Worm (Caenorhabditis elegans): ENCODE data around the gene F08D12.2.

Gene F08D12.2

DNA sequence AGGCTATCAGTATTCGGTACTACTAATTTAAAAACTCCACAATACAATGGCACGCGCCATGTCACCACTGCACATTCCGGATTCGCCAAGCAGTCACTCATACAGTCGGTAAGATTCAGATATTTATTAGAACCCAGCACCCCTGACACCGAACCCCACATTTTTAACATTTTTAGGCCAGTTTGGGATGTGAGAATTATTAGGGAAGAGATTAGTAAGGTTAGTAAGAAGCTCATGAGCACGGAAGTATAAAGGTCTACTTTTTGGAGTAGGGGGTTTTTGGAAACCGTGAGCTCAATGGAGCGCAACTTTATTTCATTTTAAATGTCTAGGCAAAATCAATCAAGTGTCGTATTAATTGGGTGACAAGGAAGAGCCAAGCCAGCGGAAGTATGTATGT, 23.5 kb upstream of the F08D12.2 start, which contains the start of gene F29A7.8:
F29A7.8 (minus strand) TSS at position 101 of the 400 bp plus-strand sequence.
- TF ChIP-seq hnd-1 (tag; optimal IDR thresholded peaks at IDR 0.05) (no peak), ets-7 (tag; optimal IDR thresholded peaks at IDR 0.05) (no peak), F13C5.2 (tag; optimal IDR thresholded peaks at IDR 0.05) (no peak), tbx-11 (GFP tag; IDR thresholded peaks at IDR 0.05) (no peak), hmg-4 (GFP tag; optimal IDR thresholded peaks at IDR 0.05) (no peak), ceh-13 (GFP tag; optimal IDR thresholded peaks at IDR 0.05) (no peak), tbx-37 (GFP tag; conservative IDR thresholded peaks at IDR 0.05) (no peak), aly-1 (tag; optimal IDR thresholded peaks at IDR 0.05) (no peak), sea-1 (GFP tag; conservative IDR thresholded peaks at IDR 0.05) (no peak), hmbx-1 (tag; optimal IDR thresholded peaks at IDR 0.05) (no peak), ama-1 (optimal IDR thresholded peaks at IDR 0.05) (no peak), scrt-1 (GFP tag; IDR thresholded peaks at IDR 0.05) (no peak), tra-4 (tag; optimal IDR thresholded peaks at IDR 0.05) (no peak), B0310.2 (tag; optimal IDR thresholded peaks at IDR 0.05) (no peak), pes-1 (GFP tag; IDR thresholded peaks at IDR 0.05) (no peak), flt-1 (GFP tag; IDR thresholded peaks at IDR 0.05) (no peak), ceh-36 (tag; optimal IDR thresholded peaks at IDR 0.05) (no peak)

DNA sequence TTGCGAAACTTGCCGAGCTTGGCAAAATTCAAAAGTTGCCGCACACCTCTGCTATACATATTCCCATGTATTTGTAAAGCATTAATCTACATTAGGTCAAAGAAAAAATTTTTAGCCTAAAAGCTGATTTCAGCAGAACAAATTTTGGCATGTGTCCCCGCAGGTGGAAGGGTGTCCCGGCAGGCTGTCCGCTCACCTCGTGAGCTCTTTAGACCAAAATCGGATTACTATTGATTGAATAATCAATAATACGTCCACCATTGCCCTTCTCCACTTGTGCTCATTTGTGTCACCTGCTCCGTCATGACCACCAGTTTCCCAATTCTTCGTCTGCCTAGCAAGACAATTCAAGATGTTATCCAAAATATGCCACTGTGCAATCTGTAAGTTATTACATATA, 23.0 kb upstream of the F08D12.2 start, which contains the start of gene fbxb-107:
fbxb-107 (plus strand) TSS at position 297 of the 400 bp plus-strand sequence.
- TF ChIP-seq sea-1 (GFP tag; conservative IDR thresholded peaks at IDR 0.05): no peak; the same call in 1 of the 2 replicates
- no peak for TF ChIP-seq F13C5.2 (tag; optimal IDR thresholded peaks at IDR 0.05)
- no peak for TF ChIP-seq hmg-4 (GFP tag; optimal IDR thresholded peaks at IDR 0.05)
- TF ChIP-seq scrt-1 (GFP tag; IDR thresholded peaks at IDR 0.05): no peak
- no peak for TF ChIP-seq aly-1 (tag; optimal IDR thresholded peaks at IDR 0.05)
- TF ChIP-seq ets-7 (tag; optimal IDR thresholded peaks at IDR 0.05): no peak
- no peak for TF ChIP-seq ama-1 (optimal IDR thresholded peaks at IDR 0.05)
- no peak for TF ChIP-seq ceh-36 (tag; optimal IDR thresholded peaks at IDR 0.05)
- TF ChIP-seq tbx-37 (GFP tag; conservative IDR thresholded peaks at IDR 0.05): no peak
- no peak for TF ChIP-seq ceh-13 (GFP tag; optimal IDR thresholded peaks at IDR 0.05)
- TF ChIP-seq B0310.2 (tag; optimal IDR thresholded peaks at IDR 0.05): no peak

DNA sequence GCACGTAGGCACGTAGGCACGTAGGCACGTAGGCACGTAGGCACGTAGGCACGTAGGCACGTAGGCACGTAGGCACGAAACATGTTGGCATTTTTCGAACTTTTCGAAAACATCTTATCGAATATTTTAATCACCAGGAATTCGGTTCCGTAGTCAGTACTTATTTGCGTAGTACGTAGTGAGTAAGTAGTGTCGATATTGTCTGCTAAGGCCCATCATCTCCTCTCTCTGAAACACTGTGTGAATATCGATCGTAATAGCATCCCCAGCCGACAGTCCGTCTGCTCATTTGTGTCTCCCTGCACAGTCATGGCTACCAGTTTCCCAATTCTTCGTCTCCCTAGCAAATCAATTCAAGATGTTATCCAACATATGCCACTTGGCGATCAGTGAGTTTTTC, 19.3 kb upstream of the F08D12.2 start, which contains the start of gene fbxb-106:
fbxb-106 (plus strand) TSS at position 301 of the 400 bp plus-strand sequence.
- no peak for TF ChIP-seq pes-1 (GFP tag; IDR thresholded peaks at IDR 0.05)
- no peak for TF ChIP-seq scrt-1 (GFP tag; IDR thresholded peaks at IDR 0.05)
- TF ChIP-seq aly-1 (tag; optimal IDR thresholded peaks at IDR 0.05): no peak
- no peak for TF ChIP-seq B0310.2 (tag; optimal IDR thresholded peaks at IDR 0.05)
- TF ChIP-seq ceh-36 (tag; optimal IDR thresholded peaks at IDR 0.05): no peak
- TF ChIP-seq tra-4 (tag; optimal IDR thresholded peaks at IDR 0.05): no peak
- TF ChIP-seq F13C5.2 (tag; optimal IDR thresholded peaks at IDR 0.05): no peak
- no peak for TF ChIP-seq hmbx-1 (tag; optimal IDR thresholded peaks at IDR 0.05)
- no peak for TF ChIP-seq hnd-1 (tag; optimal IDR thresholded peaks at IDR 0.05)
- TF ChIP-seq ets-7 (tag; optimal IDR thresholded peaks at IDR 0.05): no peak
- TF ChIP-seq flt-1 (GFP tag; IDR thresholded peaks at IDR 0.05): no peak
- no peak for TF ChIP-seq tbx-11 (GFP tag; IDR thresholded peaks at IDR 0.05)
- TF ChIP-seq ama-1 (optimal IDR thresholded peaks at IDR 0.05): no peak
- TF ChIP-seq ceh-13 (GFP tag; optimal IDR thresholded peaks at IDR 0.05): no peak
- no peak for TF ChIP-seq tbx-37 (GFP tag; conservative IDR thresholded peaks at IDR 0.05)
- no peak for TF ChIP-seq hmg-4 (GFP tag; optimal IDR thresholded peaks at IDR 0.05)
- TF ChIP-seq sea-1 (GFP tag; conservative IDR thresholded peaks at IDR 0.05): no peak

DNA sequence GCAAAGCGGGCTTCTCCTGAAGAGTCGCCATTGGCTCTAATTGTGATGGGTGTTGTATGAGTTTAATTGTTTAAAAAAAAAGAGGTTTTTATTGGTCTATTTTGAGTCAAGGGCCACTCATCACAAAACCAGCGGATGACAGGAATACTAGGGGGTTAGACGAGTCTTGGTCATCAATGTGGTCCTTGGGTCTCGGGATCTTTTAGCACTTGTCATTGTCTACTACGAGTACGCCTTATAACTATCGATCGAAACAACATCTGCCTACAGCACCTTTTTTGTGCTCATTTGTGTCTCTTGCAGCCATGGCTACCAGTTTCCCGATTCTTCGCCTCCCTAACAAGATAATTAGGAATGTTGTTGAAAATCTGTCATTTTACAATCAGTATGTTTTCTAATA, 16.8 kb upstream of the F08D12.2 start, which contains the start of gene fbxb-108:
fbxb-108 (plus strand) TSS at position 301 of the 400 bp plus-strand sequence.
- no peak for TF ChIP-seq ets-7 (tag; optimal IDR thresholded peaks at IDR 0.05)
- TF ChIP-seq aly-1 (tag; optimal IDR thresholded peaks at IDR 0.05): no peak
- TF ChIP-seq tbx-11 (GFP tag; IDR thresholded peaks at IDR 0.05): no peak
- TF ChIP-seq sea-1 (GFP tag; conservative IDR thresholded peaks at IDR 0.05): no peak
- TF ChIP-seq scrt-1 (GFP tag; IDR thresholded peaks at IDR 0.05): no peak
- TF ChIP-seq hmbx-1 (tag; optimal IDR thresholded peaks at IDR 0.05): no peak
- TF ChIP-seq ceh-13 (GFP tag; optimal IDR thresholded peaks at IDR 0.05): no peak
- TF ChIP-seq B0310.2 (tag; optimal IDR thresholded peaks at IDR 0.05): no peak
- no peak for TF ChIP-seq F13C5.2 (tag; optimal IDR thresholded peaks at IDR 0.05)
- no peak for TF ChIP-seq ceh-36 (tag; optimal IDR thresholded peaks at IDR 0.05)
- TF ChIP-seq hmg-4 (GFP tag; optimal IDR thresholded peaks at IDR 0.05): no peak
- no peak for TF ChIP-seq flt-1 (GFP tag; IDR thresholded peaks at IDR 0.05)
- no peak for TF ChIP-seq hnd-1 (tag; optimal IDR thresholded peaks at IDR 0.05)
- no peak for TF ChIP-seq tbx-37 (GFP tag; conservative IDR thresholded peaks at IDR 0.05)
- no peak for TF ChIP-seq ama-1 (optimal IDR thresholded peaks at IDR 0.05)
- TF ChIP-seq pes-1 (GFP tag; IDR thresholded peaks at IDR 0.05): no peak
- no peak for TF ChIP-seq tra-4 (tag; optimal IDR thresholded peaks at IDR 0.05)

DNA sequence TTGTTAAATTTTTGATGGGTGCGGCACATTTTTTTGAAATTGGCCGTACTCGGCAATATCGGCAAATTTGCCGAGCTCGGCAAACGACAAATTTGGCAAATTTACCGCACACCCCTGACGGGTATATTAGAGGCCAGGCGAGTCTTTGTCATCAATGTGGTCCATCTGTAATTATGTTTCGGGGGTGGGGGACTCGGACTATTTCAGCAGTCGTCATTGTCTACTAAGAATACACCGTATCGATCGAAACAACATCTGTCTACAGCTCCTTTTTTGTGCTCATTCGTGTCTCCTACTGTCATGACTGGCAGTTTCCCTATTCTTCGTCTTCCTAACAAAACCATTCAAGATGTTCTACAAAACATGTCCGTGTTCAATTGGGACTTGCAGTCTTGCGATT, 15.1 kb upstream of the F08D12.2 start, which contains the start of gene F08D12.15:
F08D12.15 (plus strand) TSS at position 301 of the 400 bp plus-strand sequence.
- TF ChIP-seq tbx-11 (GFP tag; IDR thresholded peaks at IDR 0.05): no peak
- TF ChIP-seq hmbx-1 (tag; optimal IDR thresholded peaks at IDR 0.05): no peak
- no peak for TF ChIP-seq aly-1 (tag; optimal IDR thresholded peaks at IDR 0.05)
- no peak for TF ChIP-seq scrt-1 (GFP tag; IDR thresholded peaks at IDR 0.05)

DNA sequence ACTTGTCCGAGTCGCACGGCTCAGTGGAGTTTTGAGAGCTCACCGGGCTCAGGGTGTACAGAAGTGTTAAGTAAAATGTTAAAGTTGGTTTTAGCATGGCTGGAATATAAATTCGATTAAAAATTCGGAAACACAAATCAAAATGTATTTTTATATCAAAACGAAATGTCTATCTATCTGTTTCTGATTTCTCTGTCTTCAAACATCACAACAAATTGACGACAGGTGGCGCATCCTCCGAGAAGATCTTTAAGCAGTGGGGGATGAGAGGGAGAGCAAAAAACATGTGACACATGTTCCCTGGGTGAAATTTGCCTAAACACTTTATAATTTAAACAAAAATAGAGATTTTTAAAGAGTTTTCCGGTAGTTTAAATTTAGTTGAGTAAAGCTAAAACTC, 12.4 kb upstream of the F08D12.2 start, which contains the start of gene F08D12.7:
F08D12.7 (minus strand) TSS at position 101 of the 400 bp plus-strand sequence.
- no peak for TF ChIP-seq ama-1 (optimal IDR thresholded peaks at IDR 0.05)
- no peak for TF ChIP-seq scrt-1 (GFP tag; IDR thresholded peaks at IDR 0.05)
- TF ChIP-seq hnd-1 (tag; optimal IDR thresholded peaks at IDR 0.05): no peak
- no peak for TF ChIP-seq flt-1 (GFP tag; IDR thresholded peaks at IDR 0.05)
- no peak for TF ChIP-seq ets-7 (tag; optimal IDR thresholded peaks at IDR 0.05)
- no peak for TF ChIP-seq B0310.2 (tag; optimal IDR thresholded peaks at IDR 0.05)
- no peak for TF ChIP-seq ceh-13 (GFP tag; optimal IDR thresholded peaks at IDR 0.05)
- TF ChIP-seq sea-1 (GFP tag; conservative IDR thresholded peaks at IDR 0.05): no peak
- TF ChIP-seq ceh-36 (tag; optimal IDR thresholded peaks at IDR 0.05): no peak
- no peak for TF ChIP-seq tbx-11 (GFP tag; IDR thresholded peaks at IDR 0.05)
- no peak for TF ChIP-seq hmbx-1 (tag; optimal IDR thresholded peaks at IDR 0.05)
- no peak for TF ChIP-seq F13C5.2 (tag; optimal IDR thresholded peaks at IDR 0.05)

DNA sequence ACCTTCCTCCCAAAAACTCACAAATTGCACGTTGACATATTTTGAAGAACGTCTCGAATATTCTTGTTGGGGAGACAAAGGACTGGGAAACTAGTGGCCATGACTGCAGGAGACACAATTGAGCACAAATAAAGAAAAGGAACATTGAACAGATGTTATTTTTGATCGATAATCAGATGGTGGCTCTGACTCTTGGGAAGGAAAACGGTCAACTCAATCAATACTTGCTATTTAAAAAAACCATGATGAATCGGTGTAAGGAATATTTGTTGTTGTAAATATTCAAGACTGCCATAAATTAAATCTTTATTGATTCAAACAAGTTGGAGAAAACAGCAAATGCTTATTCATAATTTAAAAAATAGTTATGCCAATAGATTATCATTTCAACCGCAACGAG, 10.7 kb upstream of the F08D12.2 start, which contains the start of gene fbxb-105:
fbxb-105 (minus strand) TSS at position 101 of the 400 bp plus-strand sequence.
- TF ChIP-seq hmg-4 (GFP tag; optimal IDR thresholded peaks at IDR 0.05): no peak
- no peak for TF ChIP-seq F13C5.2 (tag; optimal IDR thresholded peaks at IDR 0.05)
- TF ChIP-seq ets-7 (tag; optimal IDR thresholded peaks at IDR 0.05): no peak
- TF ChIP-seq sea-1 (GFP tag; conservative IDR thresholded peaks at IDR 0.05): no peak
- TF ChIP-seq B0310.2 (tag; optimal IDR thresholded peaks at IDR 0.05): no peak
- no peak for TF ChIP-seq ceh-36 (tag; optimal IDR thresholded peaks at IDR 0.05)
- no peak for TF ChIP-seq aly-1 (tag; optimal IDR thresholded peaks at IDR 0.05)
- TF ChIP-seq ceh-13 (GFP tag; optimal IDR thresholded peaks at IDR 0.05): no peak
- no peak for TF ChIP-seq hnd-1 (tag; optimal IDR thresholded peaks at IDR 0.05)
- TF ChIP-seq tbx-11 (GFP tag; IDR thresholded peaks at IDR 0.05): no peak
- TF ChIP-seq hmbx-1 (tag; optimal IDR thresholded peaks at IDR 0.05): no peak
- no peak for TF ChIP-seq flt-1 (GFP tag; IDR thresholded peaks at IDR 0.05)
- no peak for TF ChIP-seq tra-4 (tag; optimal IDR thresholded peaks at IDR 0.05)
- TF ChIP-seq scrt-1 (GFP tag; IDR thresholded peaks at IDR 0.05): no peak
- no peak for TF ChIP-seq tbx-37 (GFP tag; conservative IDR thresholded peaks at IDR 0.05)
- TF ChIP-seq ama-1 (optimal IDR thresholded peaks at IDR 0.05): no peak
- no peak for TF ChIP-seq pes-1 (GFP tag; IDR thresholded peaks at IDR 0.05)
